Fruit fly (Drosophila melanogaster) whole organism, embryonic: ENCODE measurements around the gene dome.

Experiments used
- CG3065 ChIP-seq: fragments of 200-800 bp; sonication (Bioruptor generic); optimal IDR thresholded peaks from 2 replicates; lab custom pipeline; 2016; ENCODE audit warnings: missing biosample characterization, missing genetic modification characterization
- CG32772 ChIP-seq: fragments of 200-800 bp; sonication (Bioruptor generic); IDR thresholded peaks from 2 replicates; pipeline ENCODE4 v1.3.6; 2022; ENCODE audit warnings: missing biosample characterization, missing genetic modification characterization
- CG6689 ChIP-seq: fragments of 200-800 bp; sonication (Bioruptor generic); IDR thresholded peaks from 2 replicates; pipeline ENCODE4 v1.3.6; 2022; ENCODE audit warnings: missing biosample characterization, missing genetic modification characterization
- HLH3B ChIP-seq: fragments of 200-800 bp; sonication (Bioruptor generic); IDR thresholded peaks from 2 replicates; pipeline ENCODE4 v1.3.6; 2022; ENCODE audit warnings: missing biosample characterization, missing genetic modification characterization
- Lpt ChIP-seq: fragments of >200 bp; optimal IDR thresholded peaks from 2 replicates; lab custom pipeline; 2018; ENCODE audit warnings: missing biosample characterization, missing genetic modification characterization
- Neu2 ChIP-seq: fragments of 200-800 bp; sonication (Bioruptor generic); optimal IDR thresholded peaks from 3 replicates; lab custom pipeline; 2016; ENCODE audit warnings: missing biosample characterization, missing genetic modification characterization, borderline replicate concordance
- Ssrp ChIP-seq: fragments of 200-800 bp; sonication (Bioruptor generic); optimal IDR thresholded peaks from 2 replicates; lab custom pipeline; 2018; ENCODE audit warnings: missing biosample characterization, mild to moderate bottlenecking, missing genetic modification characterization, moderate library complexity
- ac ChIP-seq: fragments of 200-800 bp; sonication (Bioruptor generic); optimal IDR thresholded peaks from 3 replicates; lab custom pipeline; 2017; ENCODE audit warnings: missing biosample characterization, mild to moderate bottlenecking, missing genetic modification characterization
- jumu ChIP-seq: fragments of 200-800 bp; sonication (Bioruptor generic); optimal IDR thresholded peaks from 3 replicates; lab custom pipeline; 2016; ENCODE audit warnings: missing biosample characterization, missing genetic modification characterization
- pita ChIP-seq: fragments of 200-800 bp; sonication (Bioruptor generic); optimal IDR thresholded peaks from 2 replicates; lab custom pipeline; 2017; ENCODE audit warnings: missing biosample characterization, mild to moderate bottlenecking, missing genetic modification characterization
- sqz ChIP-seq: fragments of 200-800 bp; sonication (Bioruptor generic); optimal IDR thresholded peaks from 3 replicates; lab custom pipeline; 2018; ENCODE audit warnings: missing biosample characterization, mild to moderate bottlenecking, missing genetic modification characterization
- sr ChIP-seq: fragments of 200-800 bp; sonication (Bioruptor generic); IDR thresholded peaks from 3 replicates; pipeline ENCODE4 v1.3.6; 2022; ENCODE audit warnings: missing biosample characterization, missing genetic modification characterization

DNA sequence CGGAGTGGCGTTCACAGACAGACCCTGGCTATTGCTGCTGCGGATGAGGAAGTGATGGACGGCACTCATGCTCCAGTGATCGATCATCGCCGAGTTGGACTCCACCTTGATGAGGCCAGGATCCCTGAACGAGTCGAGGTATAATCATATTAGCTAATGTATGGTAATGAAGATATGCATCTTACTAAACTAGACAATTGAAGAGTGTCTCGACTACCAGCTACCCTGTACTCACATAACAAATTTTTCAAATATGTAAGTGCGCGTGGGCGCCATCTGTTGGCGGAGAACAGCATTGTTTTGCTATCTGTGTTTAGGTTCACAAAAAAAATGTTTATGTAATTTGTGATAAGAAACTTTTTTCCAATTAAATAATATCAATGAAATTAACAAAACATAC is 4.1 kb downstream of the dome start:
- TF ChIP-seq sqz (no peak), CG6689 (no peak), Neu2 (no peak), Lpt (GFP tag; lab: Kevin White, UChicago) (no peak), Ssrp (tag; lab: Kevin White, UChicago) (no peak), sr (GFP tag; lab: Robert Waterston, UW) (no peak), CG3065 (GFP tag; lab: Kevin White, UChicago) (no peak), pita (GFP tag; lab: Kevin White, UChicago) (no peak), HLH3B (GFP tag; lab: Robert Waterston, UW) (no peak), ac (GFP tag; lab: Kevin White, UChicago) (no peak), CG32772 (GFP tag; lab: Robert Waterston, UW) (no peak), jumu (GFP tag; lab: Kevin White, UChicago) (no peak)
